Worm (Caenorhabditis elegans): ENCODE measurements around the gene H10D18.1.

- TF ChIP-seq klf-2 (GFP tag; conservative IDR thresholded peaks at IDR 0.05) = no peak
- TF ChIP-seq med-1 (GFP tag; optimal IDR thresholded peaks at IDR 0.05; ENCODE audit: insufficient read depth) = no peak
- TF ChIP-seq ref-1 (GFP tag; conservative IDR thresholded peaks at IDR 0.05) = no peak
- TF ChIP-seq cog-1 (tag; optimal IDR thresholded peaks at IDR 0.05) = no peak
- no peak for TF ChIP-seq ztf-23 (GFP tag; IDR thresholded peaks at IDR 0.05)
- TF ChIP-seq flt-1 (GFP tag; IDR thresholded peaks at IDR 0.05) = no peak
Observed at ce11 chrV:3776946-3777345, 38.1 kb upstream of the H10D18.1 start.
